Worm (Caenorhabditis elegans) whole organism, young adult: ENCODE measurements around the gene Y66A7A.4.

Experiments used
- K12H6.12 ChIP-seq: fragments of 200-800 bp; sonication (Bioruptor generic); optimal IDR thresholded peaks from 2 replicates; lab custom pipeline; 2018; ENCODE audit warnings: mild to moderate bottlenecking, missing genetic modification characterization, missing compliant biosample characterization
- gei-17 ChIP-seq: fragments of 200-800 bp; sonication (Bioruptor generic); optimal IDR thresholded peaks from 2 replicates; lab custom pipeline; 2018; ENCODE audit warnings: mild to moderate bottlenecking, missing genetic modification characterization, missing compliant biosample characterization
- madf-8 ChIP-seq: fragments of 200-800 bp; sonication (Bioruptor generic); conservative IDR thresholded peaks from 2 replicates; pipeline ENCODE4 v1.3.6; 2022; ENCODE audit warnings: missing genetic modification reagents, missing genetic modification characterization, missing compliant biosample characterization
- nhr-120 ChIP-seq: fragments of 200-800 bp; sonication (Bioruptor generic); IDR thresholded peaks from 2 replicates; pipeline ENCODE4 v1.3.6; 2022; ENCODE audit warnings: missing genetic modification characterization, missing compliant biosample characterization
- nhr-179 ChIP-seq: sonication (generic microtip); optimal IDR thresholded peaks from 2 replicates; lab custom pipeline; 2016; ENCODE audit warnings: mild to moderate bottlenecking, missing genetic modification characterization, missing compliant biosample characterization
- pha-4 ChIP-seq: fragments of 150-350 bp; sonication (generic microtip); optimal IDR thresholded peaks from 2 replicates; lab custom pipeline; 2014; ENCODE audit warnings: missing biosample characterization, missing genetic modification reagents, missing genetic modification characterization
- repo-1 ChIP-seq: sonication (generic microtip); optimal IDR thresholded peaks from 2 replicates; lab custom pipeline; 2017; ENCODE audit warnings: mild to moderate bottlenecking, missing genetic modification characterization, missing compliant biosample characterization
- snpc-4 ChIP-seq, 5 experiments: fragments of 150-350 bp in 1 of 5; sonication (generic microtip) in 4 of 5; optimal IDR thresholded peaks; 2 replicates each; lab custom pipeline; 2014 to 2018; ENCODE audit warnings: missing genetic modification characterization in 5 of 5, missing biosample characterization in 3 of 5, antibody characterized with exemption in 2 of 5, mild to moderate bottlenecking in 2 of 5, missing compliant biosample characterization in 2 of 5, missing genotype in 2 of 5, moderate library complexity in 2 of 5, missing genetic modification reagents in 1 of 5
- tlf-1 ChIP-seq: fragments of 200-800 bp; sonication (Bioruptor generic); optimal IDR thresholded peaks from 2 replicates; lab custom pipeline; 2018; ENCODE audit warnings: mild to moderate bottlenecking, missing genetic modification characterization, missing compliant biosample characterization
- unc-62 ChIP-seq: fragments of 150-350 bp; optimal IDR thresholded peaks from 2 replicates; lab custom pipeline; 2014; ENCODE audit warnings: missing biosample characterization, missing genetic modification reagents, missing genetic modification characterization
- zim-3 ChIP-seq: sonication (generic microtip); optimal IDR thresholded peaks from 2 replicates; lab custom pipeline; 2017; ENCODE audit warnings: mild to moderate bottlenecking, missing genetic modification characterization, moderate library complexity, missing compliant biosample characterization
- ztf-22 ChIP-seq: fragments of 200-800 bp; sonication (Bioruptor generic); optimal IDR thresholded peaks from 2 replicates; lab custom pipeline; 2018; ENCODE audit warnings: mild to moderate bottlenecking, missing genetic modification characterization, moderate library complexity, missing compliant biosample characterization

DNA sequence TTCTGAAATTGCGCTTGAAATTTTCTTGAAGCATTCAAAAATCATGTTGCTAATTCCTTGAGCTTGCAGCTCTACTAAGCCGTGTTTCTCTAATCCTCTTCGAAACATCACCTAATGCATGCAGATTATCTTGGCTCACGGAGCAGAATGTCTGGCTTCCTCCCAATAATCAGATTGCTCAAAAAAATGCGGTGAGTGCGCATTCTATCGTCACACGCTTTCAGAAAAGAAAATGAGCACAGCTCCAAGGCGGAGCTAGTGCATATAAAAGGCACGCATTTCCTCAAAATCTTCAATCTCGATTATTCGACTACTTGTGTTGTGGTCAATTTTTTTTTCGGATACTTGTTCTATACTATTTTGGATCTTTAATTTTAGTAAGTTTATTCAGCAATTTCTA, 28.9 kb downstream of the Y66A7A.4 start:
- TF ChIP-seq zim-3 (tag; lab: Kevin White, UChicago) (no peak), nhr-179 (tag; lab: Kevin White, UChicago) (no peak), snpc-4 (GFP tag; optimal IDR thresholded peaks at IDR 0.05; lab: Kevin White, UChicago) (no peak), snpc-4 (tag; optimal IDR thresholded peaks at IDR 0.05; lab: Kevin White, UChicago) (no peak), ztf-22 (GFP tag; lab: Kevin White, UChicago) (no peak), pha-4 (tag; lab: Kevin White, UChicago) (no peak), gei-17 (GFP tag; lab: Kevin White, UChicago) (no peak), nhr-120 (GFP tag; lab: Robert Waterston, UW) (no peak), K12H6.12 (no peak), unc-62 (GFP tag; lab: Kevin White, UChicago) (no peak), madf-8 (no peak), repo-1 (no peak), tlf-1 (no peak)
